Worm (Caenorhabditis elegans) whole organism, mixed stage, embryonic: ENCODE data around the gene lin-49.

Experiments used
- ces-1 ChIP-seq: fragments of 150-350 bp; optimal IDR thresholded peaks from 2 replicates; lab custom pipeline; 2014; ENCODE audit warnings: missing biosample characterization, missing genetic modification reagents, missing genetic modification characterization
- drap-1 ChIP-seq: fragments of 200-800 bp; sonication (Bioruptor generic); optimal IDR thresholded peaks from 3 replicates; lab custom pipeline; 2018; ENCODE audit warnings: mild to moderate bottlenecking, missing genetic modification characterization, missing compliant biosample characterization
- elt-1 ChIP-seq: sonication (generic microtip); optimal IDR thresholded peaks from 2 replicates; lab custom pipeline; 2017; ENCODE audit warnings: missing genetic modification characterization, mild to moderate bottlenecking, missing compliant biosample characterization, antibody characterized with exemption, moderate library complexity, borderline replicate concordance; ENCODE audit not compliant: insufficient read depth
- elt-3 ChIP-seq: fragments of 150-350 bp; optimal IDR thresholded peaks from 2 replicates; lab custom pipeline; 2014; ENCODE audit warnings: missing biosample characterization, missing genetic modification characterization
- lin-13 ChIP-seq: fragments of 150-350 bp; optimal IDR thresholded peaks from 2 replicates; lab custom pipeline; 2014; ENCODE audit warnings: missing biosample characterization, missing genetic modification characterization
- lsy-2 ChIP-seq: fragments of 150-350 bp; optimal IDR thresholded peaks from 2 replicates; lab custom pipeline; 2014; ENCODE audit warnings: missing biosample characterization, missing genetic modification characterization
- mep-1 ChIP-seq: fragments of 150-350 bp; optimal IDR thresholded peaks from 2 replicates; lab custom pipeline; 2017; ENCODE audit warnings: missing biosample characterization, missing genetic modification reagents, missing genetic modification characterization, inconsistent platforms
- snpc-4 ChIP-seq: fragments of 150-350 bp; optimal IDR thresholded peaks from 2 replicates; lab custom pipeline; 2014; ENCODE audit warnings: missing biosample characterization, missing genetic modification characterization
- unc-39 ChIP-seq: fragments of 150-350 bp; optimal IDR thresholded peaks from 2 replicates; lab custom pipeline; 2014; ENCODE audit warnings: missing biosample characterization, missing genetic modification characterization
- unc-62 ChIP-seq: fragments of 150-350 bp; optimal IDR thresholded peaks from 2 replicates; lab custom pipeline; 2014; ENCODE audit warnings: missing biosample characterization, missing genetic modification reagents, missing genetic modification characterization
- ztf-11 ChIP-seq: fragments of 150-350 bp; optimal IDR thresholded peaks from 2 replicates; lab custom pipeline; 2014; ENCODE audit warnings: missing biosample characterization, missing genetic modification characterization

ce11 chrIV:8600712-8601330 is 19.7 kb upstream of the lin-49 start, which contains the start of gene Y59H11AR.4:
- no peak for TF ChIP-seq ztf-11
- no peak for TF ChIP-seq ces-1 (GFP tag; lab: Kevin White, UChicago)
- TF ChIP-seq snpc-4: no peak
- TF ChIP-seq lsy-2 (tag; lab: Kevin White, UChicago): no peak
- TF ChIP-seq elt-3: no peak
- no peak for TF ChIP-seq drap-1
- TF ChIP-seq mep-1 (tag; lab: Kevin White, UChicago): no peak
- TF ChIP-seq lin-13: no peak
- TF ChIP-seq unc-39: no peak
- TF ChIP-seq elt-1 (tag; lab: Kevin White, UChicago): no peak
- no peak for TF ChIP-seq unc-62
